Fruit fly (Drosophila melanogaster): ENCODE measurements around the gene Ktl.

Gene Ktl

dm6 chr3R:20914103-20914502 lies 17.0 kb upstream of the Ktl start, which contains the start of gene hdly (continued):
- TF ChIP-seq jumu (GFP tag; optimal IDR thresholded peaks at IDR 0.05) (no peak), CG14014 (GFP tag; IDR thresholded peaks at IDR 0.05) (peak; percentile 45; the same call in 1 of the 2 replicates), Atf6 (GFP tag; IDR thresholded peaks at IDR 0.05) (0 out of 2 replicates have a peak, but pooled peaks have one; percentile 16), CG12155 (GFP tag; optimal IDR thresholded peaks at IDR 0.05) (no peak), z (GFP tag; IDR thresholded peaks at IDR 0.05) (no peak), CG14965 (GFP tag; optimal IDR thresholded peaks at IDR 0.05; ENCODE audit: borderline replicate concordance) (no peak), CG31224 (GFP tag; IDR thresholded peaks at IDR 0.05) (no peak), YL-1 (GFP tag; optimal IDR thresholded peaks at IDR 0.05) (no peak), CG13894 (tag; optimal IDR thresholded peaks at IDR 0.05) (no peak), Mes4 (GFP tag; optimal IDR thresholded peaks at IDR 0.05) (no peak), CG18619 (GFP tag; optimal IDR thresholded peaks at IDR 0.05) (no peak), CG32767 (GFP tag; IDR thresholded peaks at IDR 0.05) (no peak), B-H2 (GFP tag; optimal IDR thresholded peaks at IDR 0.05) (peak; percentile 67), Usf (GFP tag; optimal IDR thresholded peaks at IDR 0.05) (no peak), HLH3B (GFP tag; IDR thresholded peaks at IDR 0.05) (no peak), CG6813 (GFP tag; optimal IDR thresholded peaks at IDR 0.05) (peak; percentile 25), CG18262 (tag; optimal IDR thresholded peaks at IDR 0.05) (no peak), phol (tag; optimal IDR thresholded peaks at IDR 0.05) (no peak), Hmr (GFP tag; optimal IDR thresholded peaks at IDR 0.05) (peak; percentile 55), Opbp (GFP tag; IDR thresholded peaks at IDR 0.05; ENCODE audit: partially characterized antibody) (no peak), CHES-1-like (GFP tag; optimal IDR thresholded peaks at IDR 0.05) (no peak), corto (GFP tag; optimal IDR thresholded peaks at IDR 0.05) (peak; percentile 81), fd64A (GFP tag; optimal IDR thresholded peaks at IDR 0.05) (no peak), sob (GFP tag; IDR thresholded peaks at IDR 0.05) (peak; percentile 53; the same call in 1 of the 2 replicates), sc (optimal IDR thresholded peaks at IDR 0.05) (no peak), sc (GFP tag; optimal IDR thresholded peaks at IDR 0.05) (no peak), Bteb2 (GFP tag; optimal IDR thresholded peaks at IDR 0.05) (no peak), klu (GFP tag; IDR thresholded peaks at IDR 0.05) (no peak), Dip3 (GFP tag; optimal IDR thresholded peaks at IDR 0.05) (no peak), peb (GFP tag; IDR thresholded peaks at IDR 0.05) (no peak), CG9215 (GFP tag; IDR thresholded peaks at IDR 0.05) (no peak), rib (GFP tag; IDR thresholded peaks at IDR 0.05) (no peak), CG12659 (GFP tag; optimal IDR thresholded peaks at IDR 0.05) (no peak), CG14860 (GFP tag; IDR thresholded peaks at IDR 0.05; ENCODE audit: partially characterized antibody) (no peak), Hmx (GFP tag; optimal IDR thresholded peaks at IDR 0.05) (no peak), NK7.1 (GFP tag; optimal IDR thresholded peaks at IDR 0.05) (peak; percentile 20), croc (GFP tag; conservative IDR thresholded peaks at IDR 0.05) (no peak), Blimp-1 (GFP tag; optimal IDR thresholded peaks at IDR 0.05) (no peak), Meics (GFP tag; optimal IDR thresholded peaks at IDR 0.05) (peak; percentile 4), nau (GFP tag; optimal IDR thresholded peaks at IDR 0.05) (peak; percentile 24), CG17385 (GFP tag; optimal IDR thresholded peaks at IDR 0.05) (peak; percentile 20), sim (GFP tag; IDR thresholded peaks at IDR 0.05) (no peak), CG14050 (GFP tag; IDR thresholded peaks at IDR 0.05) (no peak), nerfin-2 (GFP tag; IDR thresholded peaks at IDR 0.05; ENCODE audit: partially characterized antibody) (no peak), CG43689 (GFP tag; IDR thresholded peaks at IDR 0.05) (no peak), CkIIα-i1 (GFP tag; IDR thresholded peaks at IDR 0.05) (no peak), gro (GFP tag; optimal IDR thresholded peaks at IDR 0.05) (peak; percentile 30), CG4328 (GFP tag; optimal IDR thresholded peaks at IDR 0.05) (no peak), CG10321 (GFP tag; IDR thresholded peaks at IDR 0.05) (no peak), chm (GFP tag; IDR thresholded peaks at IDR 0.05) (no peak), Taf1 (GFP tag; IDR thresholded peaks at IDR 0.05) (no peak), unpg (GFP tag; optimal IDR thresholded peaks at IDR 0.05) (no peak)
